Worm (Caenorhabditis elegans) whole organism, L1 larva: ENCODE data around the gene F52D2.12.

ENCODE experiments used
- C04F5.9 ChIP-seq: sonication (generic microtip); optimal IDR thresholded peaks from 2 replicates; lab custom pipeline; 2016; ENCODE audit warnings: missing genetic modification characterization, missing compliant biosample characterization
- C34B4.2 ChIP-seq: sonication (generic microtip); optimal IDR thresholded peaks from 2 replicates; lab custom pipeline; 2017; ENCODE audit warnings: mild to moderate bottlenecking, missing genetic modification characterization, missing compliant biosample characterization
- Y116A8C.19 ChIP-seq: sonication (generic microtip); optimal IDR thresholded peaks from 2 replicates; lab custom pipeline; 2016; ENCODE audit warnings: missing compliant biosample characterization, missing genetic modification characterization, borderline replicate concordance
- aly-2 ChIP-seq: fragments of 150-350 bp; optimal IDR thresholded peaks from 2 replicates; lab custom pipeline; 2014; ENCODE audit warnings: missing biosample characterization, missing genetic modification characterization
- blmp-1 ChIP-seq: fragments of 150-350 bp; optimal IDR thresholded peaks from 2 replicates; lab custom pipeline; 2014; ENCODE audit warnings: missing biosample characterization, missing genetic modification characterization
- ceh-8 ChIP-seq: fragments of 200-800 bp; sonication (Bioruptor generic); optimal IDR thresholded peaks from 2 replicates; lab custom pipeline; 2018; ENCODE audit warnings: mild to moderate bottlenecking, missing genetic modification characterization, moderate library complexity, missing compliant biosample characterization
- ces-1 ChIP-seq: fragments of 150-350 bp; optimal IDR thresholded peaks from 2 replicates; lab custom pipeline; 2014; ENCODE audit warnings: missing biosample characterization, missing genetic modification reagents, missing genetic modification characterization
- dpl-1 ChIP-seq, 3 experiments: fragments of 150-350 bp in 2 of 3; sonication (generic microtip) in 1 of 3; optimal IDR thresholded peaks; 2 replicates each; lab custom pipeline; 2014 to 2017; ENCODE audit warnings: missing biosample characterization in 3 of 3, missing genetic modification characterization in 3 of 3, missing genetic modification reagents in 3 of 3
- efl-1 ChIP-seq, 4 experiments: fragments of 150-350 bp; optimal IDR thresholded peaks in 3 of 4; peaks in 1 of 4; 1 replicate in 1 of 4; 2 replicates in 3 of 4; lab custom pipeline; 2014; ENCODE audit warnings: missing biosample characterization in 2 of 4, missing genetic modification characterization in 2 of 4, missing genetic modification reagents in 2 of 4
- egl-27 ChIP-seq, 2 experiments: fragments of 150-350 bp in 1 of 2; sonication (generic microtip); optimal IDR thresholded peaks; 3 replicates each; lab custom pipeline; 2017 to 2018; ENCODE audit warnings: missing biosample characterization in 2 of 2, missing genetic modification characterization in 2 of 2, missing genetic modification reagents in 2 of 2
- elt-2 ChIP-seq: sonication (generic microtip); optimal IDR thresholded peaks from 2 replicates; lab custom pipeline; 2016; ENCODE audit warnings: missing genetic modification characterization, mild to moderate bottlenecking, inconsistent platforms, missing compliant biosample characterization, missing genetic modification reagents
- fos-1 ChIP-seq: fragments of 150-350 bp; optimal IDR thresholded peaks from 2 replicates; lab custom pipeline; 2014; ENCODE audit warnings: missing biosample characterization, missing genetic modification characterization
- grh-1 ChIP-seq: fragments of 200-800 bp; sonication (Bioruptor generic); IDR thresholded peaks from 2 replicates; pipeline ENCODE4 v1.3.6; 2022; ENCODE audit warnings: missing genetic modification reagents, missing genetic modification characterization, missing compliant biosample characterization
- hpl-2 ChIP-seq: fragments of 150-350 bp; optimal IDR thresholded peaks from 2 replicates; lab custom pipeline; 2014; ENCODE audit warnings: missing biosample characterization, missing genetic modification reagents, missing genetic modification characterization
- jun-1 ChIP-seq: fragments of 150-350 bp; optimal IDR thresholded peaks from 2 replicates; lab custom pipeline; 2014; ENCODE audit warnings: missing biosample characterization, missing genetic modification reagents, missing genetic modification characterization
- lin-14 ChIP-seq: fragments of 200-800 bp; sonication (Bioruptor generic); optimal IDR thresholded peaks from 2 replicates; lab custom pipeline; 2018; ENCODE audit warnings: mild to moderate bottlenecking, missing genetic modification characterization, moderate library complexity, missing compliant biosample characterization
- lin-39 ChIP-seq: fragments of 150-350 bp; optimal IDR thresholded peaks from 2 replicates; lab custom pipeline; 2014; ENCODE audit warnings: missing biosample characterization, missing genetic modification reagents, missing genetic modification characterization
- mab-9 ChIP-seq: fragments of 200-800 bp; sonication (Bioruptor generic); IDR thresholded peaks from 2 replicates; pipeline ENCODE4 v1.3.6; 2022; ENCODE audit warnings: missing genetic modification reagents, missing genetic modification characterization, missing compliant biosample characterization
- mep-1 ChIP-seq: fragments of 150-350 bp; optimal IDR thresholded peaks from 2 replicates; lab custom pipeline; 2014; ENCODE audit warnings: missing biosample characterization, missing genetic modification characterization
- nhr-19 ChIP-seq: fragments of 200-800 bp; sonication (Bioruptor generic); conservative IDR thresholded peaks from 2 replicates; pipeline ENCODE4 v1.3.6; 2022; ENCODE audit warnings: missing genetic modification characterization, missing compliant biosample characterization
- nhr-77 ChIP-seq: fragments of 150-350 bp; optimal IDR thresholded peaks from 2 replicates; lab custom pipeline; 2014; ENCODE audit warnings: missing biosample characterization, missing genetic modification characterization
- nhr-84 ChIP-seq: sonication (generic microtip); optimal IDR thresholded peaks from 2 replicates; lab custom pipeline; 2017; ENCODE audit warnings: missing biosample characterization, missing genetic modification characterization
- nhr-85 ChIP-seq: sonication (generic microtip); peaks from one replicate; lab custom pipeline; 2016; ENCODE audit warnings: missing genetic modification characterization, inconsistent platforms, missing compliant biosample characterization
- nhr-90 ChIP-seq: sonication (generic microtip); optimal IDR thresholded peaks from 2 replicates; lab custom pipeline; 2016; ENCODE audit warnings: mild to moderate bottlenecking, missing genetic modification characterization, missing compliant biosample characterization; ENCODE audit not compliant: poor library complexity
- pax-3 ChIP-seq: fragments of 200-800 bp; sonication (Bioruptor generic); optimal IDR thresholded peaks from 2 replicates; lab custom pipeline; 2018; ENCODE audit warnings: mild to moderate bottlenecking, missing genetic modification characterization, moderate library complexity, missing compliant biosample characterization
- pqm-1 ChIP-seq: sonication (generic microtip); optimal IDR thresholded peaks from 3 replicates; lab custom pipeline; 2017; ENCODE audit warnings: missing biosample characterization, missing genetic modification characterization
- skn-1 ChIP-seq: fragments of 150-350 bp; optimal IDR thresholded peaks from 2 replicates; lab custom pipeline; 2014; ENCODE audit warnings: missing biosample characterization, missing genetic modification characterization
- swsn-7 ChIP-seq: sonication (generic microtip); optimal IDR thresholded peaks from 2 replicates; lab custom pipeline; 2016; ENCODE audit warnings: missing genetic modification characterization, missing compliant biosample characterization
- unc-98 ChIP-seq: fragments of 200-800 bp; sonication (Bioruptor generic); IDR thresholded peaks from 2 replicates; pipeline ENCODE4 v1.3.6; 2022; ENCODE audit warnings: missing genetic modification characterization, missing compliant biosample characterization
- xbp-1 ChIP-seq: sonication (generic microtip); optimal IDR thresholded peaks from 2 replicates; lab custom pipeline; 2016; ENCODE audit warnings: missing genetic modification characterization, missing compliant biosample characterization
- zag-1 ChIP-seq: fragments of 150-350 bp; optimal IDR thresholded peaks from 2 replicates; lab custom pipeline; 2014; ENCODE audit warnings: missing biosample characterization, missing genetic modification characterization
- zip-4 ChIP-seq: fragments of 200-800 bp; sonication (Bioruptor generic); optimal IDR thresholded peaks from 2 replicates; lab custom pipeline; 2018; ENCODE audit warnings: mild to moderate bottlenecking, missing genetic modification characterization, moderate library complexity, missing compliant biosample characterization

Gene F52D2.12

DNA sequence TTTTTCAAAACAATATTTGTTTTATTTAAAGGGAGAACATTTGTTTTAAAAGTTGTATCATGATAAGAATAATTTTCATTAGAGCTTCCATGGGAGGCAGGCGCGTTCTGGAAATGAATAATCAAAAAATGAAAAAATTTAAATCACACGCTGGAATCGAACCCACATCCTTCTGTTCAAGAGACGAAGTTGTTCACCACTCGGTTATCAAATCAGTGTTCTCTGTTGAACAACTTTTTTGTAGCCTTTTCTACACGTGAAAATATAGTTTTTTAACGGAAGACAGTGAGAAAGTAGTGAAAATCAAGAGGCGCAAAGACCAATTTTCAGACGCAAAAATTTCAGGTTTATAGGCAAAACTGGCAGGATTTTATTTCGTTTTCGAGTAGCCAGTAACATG, 5.0 kb upstream of the F52D2.12 start:
- no peak for TF ChIP-seq hpl-2
- no peak for TF ChIP-seq jun-1 (tag; lab: Kevin White, UChicago)
- TF ChIP-seq mab-9 (GFP tag; lab: Robert Waterston, UW), result no peak
- no peak for TF ChIP-seq ceh-8 (GFP tag; lab: Kevin White, UChicago)
- TF ChIP-seq ces-1 (GFP tag; lab: Kevin White, UChicago), result no peak
- TF ChIP-seq zag-1 (tag; lab: Kevin White, UChicago), result no peak
- TF ChIP-seq elt-2 (tag; lab: Kevin White, UChicago), result no peak

DNA sequence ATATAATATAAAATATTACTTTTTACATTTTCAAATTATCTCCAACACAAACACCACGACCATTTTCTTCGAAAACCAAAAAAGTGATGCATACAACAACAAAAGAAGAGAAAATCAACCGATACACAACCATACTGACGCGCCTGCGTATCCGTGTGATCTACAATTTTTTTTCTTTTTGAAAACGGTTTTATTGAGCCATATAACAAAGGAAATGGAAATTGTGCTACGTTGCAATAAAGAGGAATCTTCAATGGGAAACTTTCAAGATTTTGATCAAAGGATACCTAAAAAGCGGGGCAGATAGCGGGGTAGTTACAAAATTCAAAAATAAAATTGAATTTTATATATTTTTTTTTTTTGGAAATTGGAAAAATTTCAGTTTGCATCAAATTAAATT, 3.1 kb upstream of the F52D2.12 start, which contains the start of gene F52D2.5:
Gene F52D2.5 (minus strand): TSS at position 101 of the 400 bp plus-strand sequence.
- no peak for TF ChIP-seq blmp-1 (tag; lab: Kevin White, UChicago)
- TF ChIP-seq lin-14 (GFP tag; lab: Kevin White, UChicago), result no peak
- no peak for TF ChIP-seq nhr-90 (tag; lab: Kevin White, UChicago)
- no peak for TF ChIP-seq nhr-77 (tag; lab: Kevin White, UChicago)
- no peak for TF ChIP-seq swsn-7 (tag; lab: Kevin White, UChicago)
- TF ChIP-seq pqm-1 (tag; lab: Kevin White, UChicago), result no peak
- TF ChIP-seq nhr-19 (GFP tag; lab: Robert Waterston, UW), result no peak
- no peak for TF ChIP-seq fos-1 (tag; lab: Kevin White, UChicago)
- no peak for TF ChIP-seq grh-1
- TF ChIP-seq egl-27 (tag; optimal IDR thresholded peaks at IDR 0.05; lab: Kevin White, UChicago), result no peak
- TF ChIP-seq mep-1 (tag; lab: Kevin White, UChicago), result no peak

DNA sequence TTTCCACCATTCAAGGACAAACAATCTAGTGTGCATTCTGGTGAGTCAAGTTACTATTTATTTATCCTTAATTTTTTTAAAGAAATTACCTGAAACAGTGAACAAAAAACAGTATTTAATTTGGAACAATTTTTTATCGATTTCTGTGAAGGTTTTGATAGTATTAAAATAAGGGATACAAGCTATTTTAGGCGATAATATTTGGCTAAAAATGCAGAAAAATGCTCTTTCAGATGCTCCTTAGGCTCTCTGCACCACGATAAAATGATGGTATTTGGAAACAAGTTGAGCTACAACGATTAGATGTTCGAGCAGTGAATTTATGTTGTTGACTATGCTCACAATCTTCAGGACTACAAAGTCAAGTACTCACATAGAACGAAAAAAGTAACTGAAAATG, 2.1 kb upstream of the F52D2.12 start, which contains the start of gene F52D2.6:
Gene F52D2.6 (plus strand): TSS at position 301 of the 400 bp plus-strand sequence.
- TF ChIP-seq pax-3 (no peak), aly-2 (no peak), pqm-1 (tag; lab: Kevin White, UChicago) (no peak), egl-27 (tag; optimal IDR thresholded peaks at IDR 0.05; lab: Kevin White, UChicago) (no peak), zag-1 (tag; lab: Kevin White, UChicago) (no peak), zip-4 (GFP tag; lab: Kevin White, UChicago) (no peak), unc-98 (GFP tag; lab: Robert Waterston, UW) (no peak), nhr-85 (no peak), ces-1 (GFP tag; lab: Kevin White, UChicago) (no peak), skn-1 (tag; lab: Kevin White, UChicago) (no peak), hpl-2 (no peak), ceh-8 (GFP tag; lab: Kevin White, UChicago) (no peak), Y116A8C.19 (tag; lab: Kevin White, UChicago) (no peak), dpl-1 (GFP tag; optimal IDR thresholded peaks at IDR 0.05; lab: Kevin White, UChicago) (no peak), C34B4.2 (tag; lab: Kevin White, UChicago) (no peak), swsn-7 (tag; lab: Kevin White, UChicago) (no peak), xbp-1 (tag; lab: Kevin White, UChicago) (no peak)

DNA sequence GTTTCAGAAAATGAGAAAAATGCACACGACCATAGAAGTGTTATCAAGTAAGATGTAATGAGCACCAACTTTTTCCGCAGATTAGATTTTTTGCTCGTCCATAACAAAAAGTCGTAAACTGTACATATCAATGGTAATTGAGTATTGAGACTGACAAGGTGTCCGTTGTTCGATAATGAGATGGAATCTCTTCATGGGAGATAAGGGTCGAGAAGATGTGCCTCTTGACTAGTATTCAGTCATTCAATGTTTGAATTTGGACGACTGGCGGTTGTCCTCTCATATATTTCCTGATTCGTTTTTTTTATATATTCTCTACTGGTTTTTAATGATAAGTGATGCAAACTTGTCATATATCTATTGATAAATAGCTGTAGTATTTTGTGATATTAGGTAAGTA, 3.8 kb downstream of the F52D2.12 start:
- TF ChIP-seq lin-39 (tag; lab: Kevin White, UChicago) (no peak), C04F5.9 (no peak), efl-1 (optimal IDR thresholded peaks at IDR 0.05; lab: Kevin White, UChicago) (no peak), efl-1 (GFP tag; optimal IDR thresholded peaks at IDR 0.05 in 1 of 2; lab: Kevin White, UChicago) (peak in 1 of 2 experiments; percentile 69)

DNA sequence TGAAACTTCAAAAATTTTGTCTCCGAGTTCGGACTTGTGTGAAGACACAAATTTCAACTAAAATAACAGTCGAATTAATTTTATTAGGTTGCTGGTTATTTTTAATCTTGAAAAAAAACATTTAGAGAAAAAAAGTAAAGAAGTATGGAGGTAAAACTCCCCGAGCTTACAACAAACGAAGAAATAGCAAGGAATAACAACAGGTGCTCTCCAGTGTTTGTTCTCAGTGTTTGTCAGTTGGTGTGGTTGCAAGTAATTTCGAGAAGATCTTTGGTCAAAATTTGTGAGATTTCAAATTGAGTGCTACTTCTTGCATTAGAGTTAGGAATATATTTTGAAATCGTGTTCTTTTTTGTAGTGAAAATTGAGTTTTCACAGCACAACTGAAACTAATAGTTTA, 7.0 kb downstream of the F52D2.12 start:
- no peak for TF ChIP-seq nhr-84 (tag; lab: Kevin White, UChicago)
- TF ChIP-seq skn-1 (tag; lab: Kevin White, UChicago), result peak; percentile 2
- TF ChIP-seq, all 84 proteins: peak for 1
